Worm (Caenorhabditis elegans): Measurements from ENCODE around the gene dos-1.

The dos-1 gene

ce11 chrIII:9136587-9136986 is 32.8 kb downstream of the dos-1 start, which contains the start of gene eat-4:
Gene eat-4 (plus strand): TSS chrIII:9136887.
- no peak for TF ChIP-seq F26F4.8 (GFP tag; conservative IDR thresholded peaks at IDR 0.05)
- no peak for TF ChIP-seq aly-2 (tag; optimal IDR thresholded peaks at IDR 0.05)
- TF ChIP-seq zip-11 (GFP tag; IDR thresholded peaks at IDR 0.05): no peak
- no peak for TF ChIP-seq lin-29 (GFP tag; IDR thresholded peaks at IDR 0.05)
- TF ChIP-seq daf-8 (GFP tag; IDR thresholded peaks at IDR 0.05): no peak
- no peak for TF ChIP-seq mdl-1 (tag; optimal IDR thresholded peaks at IDR 0.05)
- TF ChIP-seq nhr-237 (tag; optimal IDR thresholded peaks at IDR 0.05): no peak
- no peak for TF ChIP-seq dmd-9 (GFP tag; IDR thresholded peaks at IDR 0.05)
- TF ChIP-seq ztf-7 (tag; optimal IDR thresholded peaks at IDR 0.05): no peak
- TF ChIP-seq sdz-12 (GFP tag; optimal IDR thresholded peaks at IDR 0.05): no peak
- no peak for TF ChIP-seq aha-1 (tag)
- no peak for TF ChIP-seq ceh-20 (GFP tag; IDR thresholded peaks at IDR 0.05)
- TF ChIP-seq F37D6.2 (tag; optimal IDR thresholded peaks at IDR 0.05): no peak
- no peak for TF ChIP-seq fkh-10 (GFP tag; optimal IDR thresholded peaks at IDR 0.05)
- no peak for TF ChIP-seq cey-2 (tag; optimal IDR thresholded peaks at IDR 0.05; ENCODE audit: borderline replicate concordance, insufficient read depth)
- TF ChIP-seq lin-15B (tag; optimal IDR thresholded peaks at IDR 0.05): no peak
- TF ChIP-seq mdt-29 (GFP tag; IDR thresholded peaks at IDR 0.05): no peak

- TF ChIP-seq dmd-6 (GFP tag; IDR thresholded peaks at IDR 0.05): no peak; the same call in 1 of the 2 replicates
- peak in 1 of 2 experiments; percentile 72 for TF ChIP-seq unc-62 (GFP tag; optimal IDR thresholded peaks at IDR 0.05 in 1 of 2)
- TF ChIP-seq unc-62 (tag; optimal IDR thresholded peaks at IDR 0.05): no peak
- TF ChIP-seq snpc-1.2 (GFP tag; IDR thresholded peaks at IDR 0.05): no peak
- TF ChIP-seq unc-130 (GFP tag; optimal IDR thresholded peaks at IDR 0.05): no peak
- no peak for TF ChIP-seq lin-39 (tag; optimal IDR thresholded peaks at IDR 0.05)
- TF ChIP-seq F44E2.7 (GFP tag; IDR thresholded peaks at IDR 0.05): no peak
Measured at ce11 chrIII:9138601-9139000, 34.9 kb downstream of the dos-1 start, which contains the start of gene ZK512.7. Gene ZK512.7 (minus strand): TSS chrIII:9138701.

ce11 chrIII:9143911-9144310 is 40.2 kb downstream of the dos-1 start, which contains the start of gene ZK512.11:
Gene ZK512.11 (plus strand): TSS chrIII:9144211.
- TF ChIP-seq nhr-42 (GFP tag; IDR thresholded peaks at IDR 0.05) (no peak), daf-19 (GFP tag; conservative IDR thresholded peaks at IDR 0.05) (no peak), nhr-41 (GFP tag; IDR thresholded peaks at IDR 0.05) (no peak), dpl-1 (GFP tag; optimal IDR thresholded peaks at IDR 0.05) (no peak), madf-9 (GFP tag; conservative IDR thresholded peaks at IDR 0.05) (no peak), egl-43 (GFP tag; IDR thresholded peaks at IDR 0.05) (no peak), zip-2 (tag; optimal IDR thresholded peaks at IDR 0.05) (no peak), lin-15B (tag; optimal IDR thresholded peaks at IDR 0.05) (no peak), mxl-3 (GFP tag; optimal IDR thresholded peaks at IDR 0.05) (no peak), lin-38 (GFP tag; IDR thresholded peaks at IDR 0.05) (no peak), lin-13 (GFP tag; optimal IDR thresholded peaks at IDR 0.05) (no peak)

- TF ChIP-seq Y5F2A.4 (GFP tag; optimal IDR thresholded peaks at IDR 0.05): no peak
- no peak for TF ChIP-seq mxl-3 (GFP tag; optimal IDR thresholded peaks at IDR 0.05)
- TF ChIP-seq dpl-1 (GFP tag; optimal IDR thresholded peaks at IDR 0.05): peak; percentile 41
- TF ChIP-seq F26F4.8 (GFP tag; conservative IDR thresholded peaks at IDR 0.05): no peak
- peak; percentile 10 for TF ChIP-seq hlh-30 (tag; optimal IDR thresholded peaks at IDR 0.05; ENCODE audit: insufficient read depth)
- peak in 1 of 2 experiments; percentile 57 for TF ChIP-seq lsy-2 (tag; optimal IDR thresholded peaks at IDR 0.05)
- no peak for TF ChIP-seq pha-4 (GFP tag; IDR thresholded peaks at IDR 0.05)
- no peak for TF ChIP-seq pha-4 (tag; optimal IDR thresholded peaks at IDR 0.05)
- no peak for TF ChIP-seq snpc-4 (tag; optimal IDR thresholded peaks at IDR 0.05)
- TF ChIP-seq mes-2 (tag; optimal IDR thresholded peaks at IDR 0.05; ENCODE audit: poor library complexity, severe bottlenecking): peak; percentile 60
- no peak for TF ChIP-seq hlh-11 (tag; optimal IDR thresholded peaks at IDR 0.05)
- TF ChIP-seq zfp-2 (tag; optimal IDR thresholded peaks at IDR 0.05): no peak
- no peak for TF ChIP-seq mdt-29 (GFP tag; IDR thresholded peaks at IDR 0.05)
Measured at ce11 chrIII:9144744-9145390, 41.1 kb downstream of the dos-1 start, which contains the start of the genes ZK512.2 and ZK512.4. Gene ZK512.2 (minus strand): TSS chrIII:9144794. Gene ZK512.4 (plus strand): TSS chrIII:9145340.

Data from whole organism, L4 larva.